Worm (Caenorhabditis elegans) whole organism, late embryonic: ENCODE results near the gene col-183.

ENCODE experiments used
- F13H6.1 ChIP-seq: sonication (generic microtip); optimal IDR thresholded peaks from 2 replicates; lab custom pipeline; 2016; ENCODE audit warnings: missing genetic modification characterization, missing compliant biosample characterization
- K02D7.2 ChIP-seq: sonication (generic microtip); optimal IDR thresholded peaks from 2 replicates; lab custom pipeline; 2017; ENCODE audit warnings: mild to moderate bottlenecking, missing genetic modification characterization, missing compliant biosample characterization
- K09A11.1 ChIP-seq: sonication (generic microtip); optimal IDR thresholded peaks from 2 replicates; lab custom pipeline; 2017; ENCODE audit warnings: antibody characterized with exemption, mild to moderate bottlenecking, missing genetic modification characterization, missing compliant biosample characterization; ENCODE audit not compliant: insufficient read depth
- T23F11.4 ChIP-seq: fragments of 200-800 bp; sonication (Bioruptor generic); optimal IDR thresholded peaks from 2 replicates; lab custom pipeline; 2018; ENCODE audit warnings: mild to moderate bottlenecking, missing genetic modification characterization, missing compliant biosample characterization
- ahr-1 ChIP-seq: sonication (generic microtip); optimal IDR thresholded peaks from 2 replicates; lab custom pipeline; 2016; ENCODE audit warnings: missing genetic modification characterization, missing compliant biosample characterization
- ama-1 ChIP-seq: fragments of 150-350 bp; optimal IDR thresholded peaks from 2 replicates; lab custom pipeline; 2014
- ceh-14 ChIP-seq: sonication (generic microtip); optimal IDR thresholded peaks from 2 replicates; lab custom pipeline; 2016; ENCODE audit warnings: missing genotype, missing genetic modification characterization, missing compliant biosample characterization
- ceh-18 ChIP-seq: sonication (generic microtip); optimal IDR thresholded peaks from 2 replicates; lab custom pipeline; 2016; ENCODE audit warnings: missing genetic modification characterization, missing compliant biosample characterization
- ceh-19 ChIP-seq: fragments of 200-800 bp; sonication (Bioruptor generic); optimal IDR thresholded peaks from 2 replicates; lab custom pipeline; 2018; ENCODE audit warnings: mild to moderate bottlenecking, missing genetic modification characterization, missing compliant biosample characterization
- ceh-24 ChIP-seq: sonication (generic microtip); optimal IDR thresholded peaks from 2 replicates; lab custom pipeline; 2016; ENCODE audit warnings: mild to moderate bottlenecking, missing genetic modification characterization, missing compliant biosample characterization
- ceh-30 ChIP-seq: fragments of 150-350 bp; optimal IDR thresholded peaks from 2 replicates; lab custom pipeline; 2014; ENCODE audit warnings: missing biosample characterization, missing genetic modification characterization
- ceh-31 ChIP-seq: sonication (generic microtip); optimal IDR thresholded peaks from 2 replicates; lab custom pipeline; 2016; ENCODE audit warnings: missing genetic modification characterization, missing compliant biosample characterization
- ceh-34 ChIP-seq: sonication (generic microtip); optimal IDR thresholded peaks from 2 replicates; lab custom pipeline; 2016; ENCODE audit warnings: mild to moderate bottlenecking, missing genetic modification characterization, missing compliant biosample characterization
- ceh-48 ChIP-seq: sonication (generic microtip); optimal IDR thresholded peaks from 2 replicates; lab custom pipeline; 2016; ENCODE audit warnings: missing genetic modification characterization, inconsistent platforms, missing compliant biosample characterization
- ceh-6 ChIP-seq: fragments of 200-800 bp; sonication (Bioruptor generic); optimal IDR thresholded peaks from 2 replicates; lab custom pipeline; 2018; ENCODE audit warnings: mild to moderate bottlenecking, missing genetic modification characterization, missing compliant biosample characterization
- che-1 ChIP-seq: sonication (generic microtip); optimal IDR thresholded peaks from 2 replicates; lab custom pipeline; 2016; ENCODE audit warnings: mild to moderate bottlenecking, missing genetic modification characterization, missing compliant biosample characterization
- dmd-4 ChIP-seq: sonication (generic microtip); optimal IDR thresholded peaks from 2 replicates; lab custom pipeline; 2016; ENCODE audit warnings: borderline replicate concordance, missing genetic modification characterization, missing compliant biosample characterization
- dve-1 ChIP-seq: sonication (generic microtip); optimal IDR thresholded peaks from 2 replicates; lab custom pipeline; 2017; ENCODE audit warnings: antibody characterized with exemption, mild to moderate bottlenecking, missing genetic modification characterization, missing compliant biosample characterization
- elt-2 ChIP-seq: sonication (generic microtip); optimal IDR thresholded peaks from 2 replicates; lab custom pipeline; 2016; ENCODE audit warnings: missing genetic modification reagents, missing genetic modification characterization, missing compliant biosample characterization
- ets-4 ChIP-seq: sonication (generic microtip); optimal IDR thresholded peaks from 2 replicates; lab custom pipeline; 2016; ENCODE audit warnings: missing genetic modification characterization, missing compliant biosample characterization
- eyg-1 ChIP-seq: sonication (generic microtip); optimal IDR thresholded peaks from 2 replicates; lab custom pipeline; 2016; ENCODE audit warnings: missing genotype, missing genetic modification characterization, missing compliant biosample characterization
- hlh-30 ChIP-seq: sonication (generic microtip); optimal IDR thresholded peaks from 2 replicates; lab custom pipeline; 2017; ENCODE audit warnings: antibody characterized with exemption, missing genetic modification characterization, missing compliant biosample characterization; ENCODE audit not compliant: insufficient read depth
- lim-6 ChIP-seq: sonication (generic microtip); optimal IDR thresholded peaks from 2 replicates; lab custom pipeline; 2016; ENCODE audit warnings: missing genetic modification characterization, missing compliant biosample characterization
- lin-11 ChIP-seq: fragments of 200-800 bp; sonication (Bioruptor generic); optimal IDR thresholded peaks from 2 replicates; lab custom pipeline; 2018; ENCODE audit warnings: mild to moderate bottlenecking, missing genetic modification characterization, missing compliant biosample characterization
- nhr-11 ChIP-seq: fragments of 150-350 bp; optimal IDR thresholded peaks from 2 replicates; lab custom pipeline; 2014; ENCODE audit warnings: missing biosample characterization, missing genetic modification characterization
- odd-2 ChIP-seq: sonication (generic microtip); optimal IDR thresholded peaks from 2 replicates; lab custom pipeline; 2017; ENCODE audit warnings: antibody characterized with exemption, mild to moderate bottlenecking, missing genetic modification characterization, missing compliant biosample characterization
- pag-3 ChIP-seq: sonication (generic microtip); optimal IDR thresholded peaks from 2 replicates; lab custom pipeline; 2016; ENCODE audit warnings: missing compliant biosample characterization, missing genetic modification characterization, borderline replicate concordance
- ref-2 ChIP-seq: sonication (generic microtip); optimal IDR thresholded peaks from 2 replicates; lab custom pipeline; 2016; ENCODE audit warnings: missing genetic modification characterization, missing compliant biosample characterization
- rnt-1 ChIP-seq: sonication (generic microtip); optimal IDR thresholded peaks from 2 replicates; lab custom pipeline; 2016; ENCODE audit warnings: missing genetic modification characterization, missing compliant biosample characterization
- sdc-2 ChIP-seq: sonication (generic microtip); optimal IDR thresholded peaks from 2 replicates; lab custom pipeline; 2016; ENCODE audit warnings: missing genotype, missing genetic modification characterization, missing compliant biosample characterization
- sox-4 ChIP-seq: sonication (generic microtip); optimal IDR thresholded peaks from 2 replicates; lab custom pipeline; 2017; ENCODE audit warnings: mild to moderate bottlenecking, missing genetic modification characterization, inconsistent platforms, missing compliant biosample characterization
- syd-9 ChIP-seq: sonication (generic microtip); optimal IDR thresholded peaks from 2 replicates; lab custom pipeline; 2016; ENCODE audit warnings: mild to moderate bottlenecking, missing genetic modification characterization, moderate library complexity, missing compliant biosample characterization
- tbx-2 ChIP-seq: sonication (generic microtip); optimal IDR thresholded peaks from 2 replicates; lab custom pipeline; 2016; ENCODE audit warnings: missing genetic modification characterization, missing compliant biosample characterization
- tbx-7 ChIP-seq: sonication (generic microtip); optimal IDR thresholded peaks from 2 replicates; lab custom pipeline; 2016; ENCODE audit warnings: missing genotype, missing genetic modification characterization, missing compliant biosample characterization
- ttx-3 ChIP-seq: sonication (generic microtip); optimal IDR thresholded peaks from 2 replicates; lab custom pipeline; 2016; ENCODE audit warnings: missing genetic modification reagents, missing genetic modification characterization, missing compliant biosample characterization
- unc-3 ChIP-seq, 2 experiments: fragments of 200-800 bp in 1 of 2; sonication (Bioruptor generic) in 1 of 2; sonication (generic microtip) in 1 of 2; conservative IDR thresholded peaks in 1 of 2; optimal IDR thresholded peaks in 1 of 2; 2 replicates each; pipeline versions ENCODE4 v1.3.6 to Lab custom; 2016 to 2022; ENCODE audit warnings: missing compliant biosample characterization in 2 of 2, missing genetic modification characterization in 2 of 2, missing genetic modification reagents in 1 of 2
- unc-55 ChIP-seq: sonication (generic microtip); optimal IDR thresholded peaks from 2 replicates; lab custom pipeline; 2017; ENCODE audit warnings: missing biosample characterization, missing genetic modification reagents, missing genetic modification characterization
- unc-86 ChIP-seq: sonication (generic microtip); optimal IDR thresholded peaks from 2 replicates; lab custom pipeline; 2016; ENCODE audit warnings: missing genetic modification characterization, missing compliant biosample characterization
- zip-5 ChIP-seq: sonication (generic microtip); optimal IDR thresholded peaks from 2 replicates; lab custom pipeline; 2016; ENCODE audit warnings: missing genetic modification characterization, missing compliant biosample characterization
- ztf-16 ChIP-seq: sonication (generic microtip); optimal IDR thresholded peaks from 2 replicates; lab custom pipeline; 2017; ENCODE audit warnings: missing genetic modification characterization, missing compliant biosample characterization

Gene col-183

ce11 chrX:13448665-13449099 is 18.9 kb downstream of the col-183 start (continued):
- TF ChIP-seq unc-3 (GFP tag; conservative IDR thresholded peaks at IDR 0.05; lab: Robert Waterston, UW) (peak; percentile 62; the same call in 1 of the 2 replicates), unc-3 (tag; optimal IDR thresholded peaks at IDR 0.05; lab: Kevin White, UChicago) (peak; percentile 41)
- TF ChIP-seq, all 69 proteins: peak for 52; not testable (repeated sequence) for 17

ce11 chrX:13446418-13446817 is 21.1 kb downstream of the col-183 start, which contains the start of gene set-8:
TSS of gene set-8 (plus strand) at chrX:13446718.
- TF ChIP-seq lim-6 (tag; lab: Kevin White, UChicago) (no peak), ztf-16 (no peak), unc-86 (tag; lab: Kevin White, UChicago) (no peak), sox-4 (tag; lab: Kevin White, UChicago) (no peak), hlh-30 (tag; lab: Kevin White, UChicago) (no peak), eyg-1 (tag; lab: Kevin White, UChicago) (no peak), ceh-34 (tag; lab: Kevin White, UChicago) (no peak), elt-2 (no peak), syd-9 (tag; lab: Kevin White, UChicago) (no peak), ama-1 (lab: Kevin White, UChicago) (no peak), rnt-1 (tag; lab: Kevin White, UChicago) (no peak), ceh-30 (tag; lab: Kevin White, UChicago) (no peak), K09A11.1 (tag; lab: Kevin White, UChicago) (no peak), ceh-19 (no peak), F13H6.1 (no peak), ceh-24 (no peak)
- TF ChIP-seq, all 69 proteins: peak for 0

- TF ChIP-seq odd-2 (tag; lab: Kevin White, UChicago) (no peak), ceh-48 (tag; lab: Kevin White, UChicago) (no peak), rnt-1 (tag; lab: Kevin White, UChicago) (no peak), tbx-7 (no peak), K02D7.2 (tag; lab: Kevin White, UChicago) (no peak), pag-3 (tag; lab: Kevin White, UChicago) (no peak), ets-4 (no peak), K09A11.1 (tag; lab: Kevin White, UChicago) (no peak), T23F11.4 (no peak)
- TF ChIP-seq, all 69 proteins: peak for 0
These were observed 23.3 kb downstream of the col-183 start for ce11 chrX:13444267-13444666.

- TF ChIP-seq K09A11.1 (tag; lab: Kevin White, UChicago) (no peak), lin-11 (no peak), nhr-11 (tag; lab: Kevin White, UChicago) (no peak), ceh-30 (tag; lab: Kevin White, UChicago) (no peak), ama-1 (lab: Kevin White, UChicago) (no peak), ceh-6 (no peak)
These were observed 24.3 kb downstream of the col-183 start for ce11 chrX:13443283-13443682.

ce11 chrX:13442446-13442845 is 25.1 kb downstream of the col-183 start:
- TF ChIP-seq ztf-16: no peak
- TF ChIP-seq zip-5: no peak
- peak; percentile 28 for TF ChIP-seq che-1 (tag; lab: Kevin White, UChicago)
- peak; percentile 10 for TF ChIP-seq dmd-4 (tag; lab: Kevin White, UChicago)
- peak; percentile 3 for TF ChIP-seq ceh-6
- no peak for TF ChIP-seq unc-55 (GFP tag; lab: Kevin White, UChicago)
- TF ChIP-seq dve-1: no peak
- peak; percentile 21 for TF ChIP-seq elt-2
- peak; percentile 16 for TF ChIP-seq syd-9 (tag; lab: Kevin White, UChicago)
- peak; percentile 11 for TF ChIP-seq hlh-30 (tag; lab: Kevin White, UChicago)
- TF ChIP-seq ceh-34 (tag; lab: Kevin White, UChicago): peak; percentile 17
- TF ChIP-seq ceh-18 (tag; lab: Kevin White, UChicago): peak; percentile 4
- TF ChIP-seq ref-2 (tag; lab: Kevin White, UChicago): peak; percentile 40
- no peak for TF ChIP-seq pag-3 (tag; lab: Kevin White, UChicago)
- TF ChIP-seq nhr-11 (tag; lab: Kevin White, UChicago): no peak
- peak; percentile 3 for TF ChIP-seq tbx-2 (tag; lab: Kevin White, UChicago)
- 0 out of 2 replicates have a peak, but pooled peaks have one; percentile 23 for TF ChIP-seq unc-3 (GFP tag; conservative IDR thresholded peaks at IDR 0.05; lab: Robert Waterston, UW)
- TF ChIP-seq unc-3 (tag; optimal IDR thresholded peaks at IDR 0.05; lab: Kevin White, UChicago): no peak
- TF ChIP-seq rnt-1 (tag; lab: Kevin White, UChicago): peak; percentile 37
- no peak for TF ChIP-seq lin-11
- peak; percentile 37 for TF ChIP-seq ceh-31
- TF ChIP-seq ceh-14 (tag; lab: Kevin White, UChicago): no peak
- TF ChIP-seq sdc-2 (tag; lab: Kevin White, UChicago): peak; percentile 97
- TF ChIP-seq ttx-3 (tag; lab: Kevin White, UChicago): no peak
- no peak for TF ChIP-seq ahr-1 (tag; lab: Kevin White, UChicago)
